Worm (Caenorhabditis elegans): ENCODE measurements around the gene nhr-233.

- TF ChIP-seq F13H6.1 (tag; optimal IDR thresholded peaks at IDR 0.05) (no peak), egl-27 (tag; optimal IDR thresholded peaks at IDR 0.05) (no peak), nhr-25 (tag; optimal IDR thresholded peaks at IDR 0.05) (no peak), R02D3.7 (tag; optimal IDR thresholded peaks at IDR 0.05) (no peak), nhr-23 (tag; optimal IDR thresholded peaks at IDR 0.05) (no peak), ZK546.5 (tag; optimal IDR thresholded peaks at IDR 0.05) (no peak), mab-5 (tag; optimal IDR thresholded peaks at IDR 0.05) (no peak)
These were observed 23.1 kb upstream of the nhr-233 start for ce11 chrV:16593792-16594059.

All from whole organism, L2 larva.